Worm (Caenorhabditis elegans): ENCODE results near the gene F11D11.4.

The F11D11.4 gene

ce11 chrV:18771804-18772386 is 10.7 kb downstream of the F11D11.4 start:
- peak in 1 of 2 experiments; percentile 90 for TF ChIP-seq unc-62 (GFP tag; optimal IDR thresholded peaks at IDR 0.05 in 1 of 2)
- no peak for TF ChIP-seq unc-62 (tag; optimal IDR thresholded peaks at IDR 0.05)
- peak; percentile 91 for TF ChIP-seq aha-1 (tag)
- no peak for TF ChIP-seq lin-1 (GFP tag; IDR thresholded peaks at IDR 0.05)

ce11 chrV:18772761-18773160 is 11.6 kb downstream of the F11D11.4 start, which contains the start of gene clec-257:
Gene clec-257 (plus strand): TSS chrV:18773061.
- TF ChIP-seq lsy-2 (tag; optimal IDR thresholded peaks at IDR 0.05) (no peak), lin-29 (GFP tag; IDR thresholded peaks at IDR 0.05) (no peak), nhr-48 (tag; optimal IDR thresholded peaks at IDR 0.05) (no peak), daf-19 (GFP tag; conservative IDR thresholded peaks at IDR 0.05) (no peak), gei-8 (GFP tag; optimal IDR thresholded peaks at IDR 0.05) (no peak), D1046.2 (GFP tag; IDR thresholded peaks at IDR 0.05) (no peak), jun-1 (tag; optimal IDR thresholded peaks at IDR 0.05) (no peak), F37D6.2 (tag; optimal IDR thresholded peaks at IDR 0.05) (no peak), dmd-6 (GFP tag; IDR thresholded peaks at IDR 0.05) (no peak), lim-7 (GFP tag; IDR thresholded peaks at IDR 0.05) (no peak), unc-130 (GFP tag; optimal IDR thresholded peaks at IDR 0.05) (no peak), hif-1 (tag; optimal IDR thresholded peaks at IDR 0.05) (no peak), daf-8 (GFP tag; IDR thresholded peaks at IDR 0.05) (no peak), nhr-28 (tag; optimal IDR thresholded peaks at IDR 0.05) (no peak), php-3 (GFP tag; IDR thresholded peaks at IDR 0.05) (no peak)

ce11 chrV:18776245-18776737 is 15.1 kb downstream of the F11D11.4 start, which contains the start of gene Y17D7B.4:
Gene Y17D7B.4 (minus strand): TSS chrV:18776687.
- no peak for TF ChIP-seq sdz-12 (GFP tag; optimal IDR thresholded peaks at IDR 0.05)
- peak in 1 of 2 experiments; percentile 66 for TF ChIP-seq unc-62 (GFP tag; optimal IDR thresholded peaks at IDR 0.05 in 1 of 2)
- no peak for TF ChIP-seq unc-62 (tag; optimal IDR thresholded peaks at IDR 0.05)
- TF ChIP-seq nhr-76 (tag; optimal IDR thresholded peaks at IDR 0.05) = no peak
- no peak for TF ChIP-seq dmd-9 (GFP tag; IDR thresholded peaks at IDR 0.05)
- no peak for TF ChIP-seq pha-4 (GFP tag; IDR thresholded peaks at IDR 0.05)
- no peak for TF ChIP-seq pha-4 (tag; optimal IDR thresholded peaks at IDR 0.05)
- 0 out of 2 replicates have a peak, but pooled peaks have one; percentile 51 for TF ChIP-seq nhr-42 (GFP tag; IDR thresholded peaks at IDR 0.05)
- TF ChIP-seq ztf-7 (tag; optimal IDR thresholded peaks at IDR 0.05) = no peak
- no peak for TF ChIP-seq T26A8.4 (GFP tag; IDR thresholded peaks at IDR 0.05)
- no peak for TF ChIP-seq mdl-1 (tag; optimal IDR thresholded peaks at IDR 0.05)
- TF ChIP-seq Y48G9A.11 (GFP tag; IDR thresholded peaks at IDR 0.05) = 0 out of 2 replicates have a peak, but pooled peaks have one; percentile 9
- peak; percentile 57 for TF ChIP-seq duxl-1 (tag; optimal IDR thresholded peaks at IDR 0.05; ENCODE audit: poor library complexity)
- no peak for TF ChIP-seq hmg-1.1 (GFP tag; IDR thresholded peaks at IDR 0.05)
- TF ChIP-seq aha-1 (tag) = peak; percentile 95
- TF ChIP-seq ztf-11 (tag; optimal IDR thresholded peaks at IDR 0.05) = no peak
- TF ChIP-seq ctbp-1 (GFP tag; IDR thresholded peaks at IDR 0.05) = no peak
- TF ChIP-seq lin-39 (tag; optimal IDR thresholded peaks at IDR 0.05) = no peak
- TF ChIP-seq F26F4.8 (GFP tag; conservative IDR thresholded peaks at IDR 0.05) = no peak
- TF ChIP-seq lir-3 (tag; optimal IDR thresholded peaks at IDR 0.05) = no peak
- TF ChIP-seq mdt-29 (GFP tag; IDR thresholded peaks at IDR 0.05) = no peak
- no peak for TF ChIP-seq nhr-237 (tag; optimal IDR thresholded peaks at IDR 0.05)

Measured in whole organism, L4 larva.